Fruit fly (Drosophila melanogaster): ENCODE results near the gene spartin.

spartin gene

DNA sequence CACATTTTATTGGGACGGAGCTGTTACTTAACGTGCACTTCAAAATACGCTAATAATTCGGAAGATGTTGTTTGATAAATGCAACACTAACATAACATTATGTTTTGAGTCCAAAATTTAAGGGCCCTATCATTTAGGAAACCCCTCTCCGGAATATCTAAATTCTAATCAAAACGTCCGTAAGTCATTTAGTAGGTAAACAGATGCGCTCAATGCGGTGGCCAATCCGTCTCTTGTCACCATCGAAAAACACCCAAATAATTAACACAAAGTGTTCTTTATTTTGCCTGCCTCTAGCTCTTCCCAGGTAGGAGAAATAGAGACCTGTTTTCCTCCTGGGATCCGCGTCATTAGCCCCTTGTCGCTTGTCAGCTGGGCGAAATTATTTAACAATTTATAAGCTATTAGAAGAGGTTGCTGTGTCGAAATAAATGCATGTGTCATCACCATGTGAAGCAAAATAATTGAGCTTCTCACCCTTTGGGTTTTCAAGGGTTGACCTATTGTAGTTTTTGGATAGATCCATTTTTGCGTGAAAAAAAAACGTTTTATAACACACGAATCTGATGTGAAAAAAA is 20.2 kb upstream of the spartin start:
- TF ChIP-seq Mio (GFP tag; optimal IDR thresholded peaks at IDR 0.05) (no peak), psq (GFP tag; optimal IDR thresholded peaks at IDR 0.05) (no peak), fru (GFP tag; optimal IDR thresholded peaks at IDR 0.05) (no peak), Rel (GFP tag; optimal IDR thresholded peaks at IDR 0.05) (no peak), Rel (tag; optimal IDR thresholded peaks at IDR 0.05) (no peak), N (GFP tag; optimal IDR thresholded peaks at IDR 0.05) (no peak), foxo (GFP tag; optimal IDR thresholded peaks at IDR 0.05) (no peak)

dm6 chr3R:4640546-4641253 is 13.9 kb upstream of the spartin start:
- TF ChIP-seq Sp1 (GFP tag; optimal IDR thresholded peaks at IDR 0.05), result no peak
- no peak for TF ChIP-seq CG9705 (GFP tag; optimal IDR thresholded peaks at IDR 0.05)
- TF ChIP-seq pan (optimal IDR thresholded peaks at IDR 0.05), result no peak
- no peak for TF ChIP-seq sage (GFP tag; optimal IDR thresholded peaks at IDR 0.05)
- TF ChIP-seq br (GFP tag; optimal IDR thresholded peaks at IDR 0.05), result no peak
- no peak for TF ChIP-seq Abd-B (GFP tag; optimal IDR thresholded peaks at IDR 0.05)
- TF ChIP-seq psq (GFP tag; optimal IDR thresholded peaks at IDR 0.05), result no peak
- TF ChIP-seq Myc (optimal IDR thresholded peaks at IDR 0.05), result no peak
- TF ChIP-seq sv (GFP tag; optimal IDR thresholded peaks at IDR 0.05), result no peak
- no peak for TF ChIP-seq ey (GFP tag; optimal IDR thresholded peaks at IDR 0.05)
- TF ChIP-seq OdsH (GFP tag; optimal IDR thresholded peaks at IDR 0.05), result no peak
- TF ChIP-seq Dif (GFP tag; optimal IDR thresholded peaks at IDR 0.05; ENCODE audit: partially characterized antibody), result no peak
- TF ChIP-seq HLH106 (tag; optimal IDR thresholded peaks at IDR 0.05), result no peak
- no peak for TF ChIP-seq GATAd (GFP tag; optimal IDR thresholded peaks at IDR 0.05)
- TF ChIP-seq Hr83 (GFP tag; optimal IDR thresholded peaks at IDR 0.05; ENCODE audit: poor library complexity, severe bottlenecking), result no peak
- TF ChIP-seq Hr78 (GFP tag; optimal IDR thresholded peaks at IDR 0.05), result no peak
- TF ChIP-seq tai (GFP tag; optimal IDR thresholded peaks at IDR 0.05), result no peak
- TF ChIP-seq woc (GFP tag; optimal IDR thresholded peaks at IDR 0.05), result no peak

dm6 chr3R:4641254-4641573 is 13.4 kb upstream of the spartin start:
- TF ChIP-seq Jra (GFP tag; optimal IDR thresholded peaks at IDR 0.05), result no peak
- no peak for TF ChIP-seq dl (GFP tag; optimal IDR thresholded peaks at IDR 0.05; ENCODE audit: insufficient read depth in 1 of 2, partially characterized antibody in 2 of 2)
- no peak for TF ChIP-seq Hr78 (GFP tag; optimal IDR thresholded peaks at IDR 0.05)
- TF ChIP-seq N (GFP tag; optimal IDR thresholded peaks at IDR 0.05), result no peak

- TF ChIP-seq dsf (GFP tag; optimal IDR thresholded peaks at IDR 0.05; ENCODE audit: borderline replicate concordance) (no peak), pan (optimal IDR thresholded peaks at IDR 0.05) (no peak), woc (GFP tag; optimal IDR thresholded peaks at IDR 0.05) (peak; percentile 48), Hr78 (GFP tag; optimal IDR thresholded peaks at IDR 0.05) (no peak), Abd-B (GFP tag; optimal IDR thresholded peaks at IDR 0.05) (no peak), sv (GFP tag; optimal IDR thresholded peaks at IDR 0.05) (no peak), fru (GFP tag; optimal IDR thresholded peaks at IDR 0.05) (peak; percentile 53), OdsH (GFP tag; optimal IDR thresholded peaks at IDR 0.05) (peak; percentile 64), lola (GFP tag; optimal IDR thresholded peaks at IDR 0.05) (no peak), Sp1 (GFP tag; optimal IDR thresholded peaks at IDR 0.05) (peak; percentile 73), Vsx2 (GFP tag; optimal IDR thresholded peaks at IDR 0.05; ENCODE audit: partially characterized antibody) (no peak), Mio (GFP tag; optimal IDR thresholded peaks at IDR 0.05) (no peak), CrebA (GFP tag; optimal IDR thresholded peaks at IDR 0.05; ENCODE audit: borderline replicate concordance) (no peak), HLH106 (tag; optimal IDR thresholded peaks at IDR 0.05) (peak; percentile 81), N (GFP tag; optimal IDR thresholded peaks at IDR 0.05) (no peak), h (GFP tag; optimal IDR thresholded peaks at IDR 0.05) (peak; percentile 57), Rel (GFP tag; optimal IDR thresholded peaks at IDR 0.05) (no peak), Rel (tag; optimal IDR thresholded peaks at IDR 0.05) (no peak), ey (GFP tag; optimal IDR thresholded peaks at IDR 0.05) (peak; percentile 25), Hr83 (GFP tag; optimal IDR thresholded peaks at IDR 0.05; ENCODE audit: poor library complexity, severe bottlenecking) (no peak), brk (GFP tag; optimal IDR thresholded peaks at IDR 0.05) (no peak), Dfd (GFP tag; optimal IDR thresholded peaks at IDR 0.05) (no peak), jim (GFP tag; optimal IDR thresholded peaks at IDR 0.05) (no peak), dmrt93B (GFP tag; optimal IDR thresholded peaks at IDR 0.05) (no peak), tai (GFP tag; optimal IDR thresholded peaks at IDR 0.05) (no peak), Hnf4 (GFP tag; optimal IDR thresholded peaks at IDR 0.05) (peak; percentile 25), Myc (optimal IDR thresholded peaks at IDR 0.05) (no peak), br (GFP tag; optimal IDR thresholded peaks at IDR 0.05) (no peak), CG32264 (GFP tag; optimal IDR thresholded peaks at IDR 0.05) (no peak), dl (GFP tag; optimal IDR thresholded peaks at IDR 0.05; ENCODE audit: insufficient read depth in 1 of 2, partially characterized antibody in 2 of 2) (no peak), CG9705 (GFP tag; optimal IDR thresholded peaks at IDR 0.05) (peak; percentile 13), sage (GFP tag; optimal IDR thresholded peaks at IDR 0.05) (no peak), psq (GFP tag; optimal IDR thresholded peaks at IDR 0.05) (peak; percentile 65), rgr (GFP tag; optimal IDR thresholded peaks at IDR 0.05) (peak; percentile 73), Jra (GFP tag; optimal IDR thresholded peaks at IDR 0.05) (no peak), GATAd (GFP tag; optimal IDR thresholded peaks at IDR 0.05) (no peak), Dif (GFP tag; optimal IDR thresholded peaks at IDR 0.05; ENCODE audit: partially characterized antibody) (no peak), usp (GFP tag; optimal IDR thresholded peaks at IDR 0.05) (no peak), foxo (GFP tag; optimal IDR thresholded peaks at IDR 0.05) (peak in 1 of 2 experiments; percentile 78)
Observed at dm6 chr3R:4641616-4642102, 12.9 kb upstream of the spartin start, which contains the start of the genes CG9775, MED31 and slx1. CG9775 (minus strand) TSS chr3R:4641838. MED31 (plus strand) TSS chr3R:4641963. slx1 (plus strand) TSS chr3R:4641963.

Data from whole organism, wandering third instar larva.